Fruit fly (Drosophila melanogaster): ENCODE data around the gene CG4592.

The CG4592 gene

DNA sequence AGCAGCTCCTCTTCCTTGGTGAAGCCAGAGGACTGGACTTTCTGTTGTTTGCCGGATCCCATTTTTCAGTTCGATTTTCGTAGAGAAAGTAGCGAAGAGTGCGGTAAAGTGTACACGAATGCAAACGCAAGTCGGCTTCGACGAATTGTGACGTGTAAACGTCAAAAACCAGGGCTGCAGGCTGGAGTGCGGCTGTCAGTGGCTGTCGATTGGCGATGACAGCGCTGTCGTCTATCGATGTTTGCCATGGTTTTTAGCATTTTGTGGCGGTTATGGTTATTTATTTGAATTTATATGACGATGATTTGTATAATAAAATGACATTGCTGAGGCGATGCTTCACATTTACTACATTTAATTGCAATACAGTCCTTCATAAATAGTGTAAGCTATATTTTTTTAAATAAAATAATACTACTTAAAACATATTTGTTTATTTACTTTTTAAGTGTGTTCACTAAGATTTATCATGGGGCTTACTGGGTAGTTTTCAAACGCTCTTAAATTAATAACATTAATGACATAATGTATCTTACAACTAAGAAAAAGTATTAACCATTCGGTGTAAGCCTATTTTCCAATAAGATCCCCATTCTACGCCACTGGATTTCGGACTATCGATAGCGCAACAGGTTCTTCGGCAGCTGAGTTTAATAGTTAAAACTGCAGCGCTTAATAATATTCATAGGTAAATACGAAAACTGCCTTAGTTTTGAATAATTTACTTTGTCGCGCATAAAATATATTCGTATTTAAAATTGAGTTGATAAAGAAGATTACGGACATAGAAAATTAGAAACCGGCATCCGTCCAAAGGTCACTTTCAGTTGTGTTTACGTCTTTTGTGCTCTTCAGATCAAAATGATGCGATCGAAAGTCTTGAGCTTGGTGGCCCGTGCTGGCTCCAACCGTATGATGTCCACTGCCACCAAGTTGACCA is 3.1 kb upstream of the CG4592 start, which contains the start of the genes CG5885 and CG4598:
CG5885 (minus strand) TSS at position 311 of the 940 bp plus-strand sequence.
CG4598 (plus strand) TSS at position 599 of the 940 bp plus-strand sequence.
- TF ChIP-seq Lpt (GFP tag; optimal IDR thresholded peaks at IDR 0.05) (peak; percentile 68), lz (GFP tag; optimal IDR thresholded peaks at IDR 0.05) (peak; percentile 77), eg (GFP tag; IDR thresholded peaks at IDR 0.05) (peak; percentile 80), CG11294 (GFP tag; IDR thresholded peaks at IDR 0.05) (peak; percentile 29; the same call in 1 of the 2 replicates), CG16779 (tag; optimal IDR thresholded peaks at IDR 0.05) (peak; percentile 80), OdsH (GFP tag; optimal IDR thresholded peaks at IDR 0.05) (peak; percentile 79), Eip75B (GFP tag; optimal IDR thresholded peaks at IDR 0.05) (peak; percentile 75), CG7368 (GFP tag; optimal IDR thresholded peaks at IDR 0.05) (peak; percentile 50), CG34406 (GFP tag; optimal IDR thresholded peaks at IDR 0.05) (peak; percentile 79), acj6 (GFP tag; optimal IDR thresholded peaks at IDR 0.05) (peak; percentile 76), spab (GFP tag; optimal IDR thresholded peaks at IDR 0.05) (peak; percentile 64), CG32006 (GFP tag; optimal IDR thresholded peaks at IDR 0.05) (peak; percentile 73), topi (GFP tag; optimal IDR thresholded peaks at IDR 0.05) (peak; percentile 46), Hr4 (GFP tag; optimal IDR thresholded peaks at IDR 0.05) (peak; percentile 89), CG1621 (tag; optimal IDR thresholded peaks at IDR 0.05) (peak; percentile 21), dsx (GFP tag; optimal IDR thresholded peaks at IDR 0.05; ENCODE audit: poor library complexity, severe bottlenecking) (peak; percentile 35), CG6854 (GFP tag; optimal IDR thresholded peaks at IDR 0.05) (peak; percentile 7), CG15336 (GFP tag; IDR thresholded peaks at IDR 0.05) (no peak; the same call in none of the 2 replicates), fkh (GFP tag; optimal IDR thresholded peaks at IDR 0.05) (peak; percentile 45), CG10631 (GFP tag; optimal IDR thresholded peaks at IDR 0.05) (peak; percentile 84), Sox102F (GFP tag; optimal IDR thresholded peaks at IDR 0.05) (peak; percentile 71), CG10669 (GFP tag; optimal IDR thresholded peaks at IDR 0.05) (peak; percentile 53), Ets21C (GFP tag; optimal IDR thresholded peaks at IDR 0.05) (peak; percentile 57), Sox14 (GFP tag; optimal IDR thresholded peaks at IDR 0.05) (peak; percentile 67), CG6163 (GFP tag; IDR thresholded peaks at IDR 0.05) (peak; percentile 76), fd59A (GFP tag; optimal IDR thresholded peaks at IDR 0.05) (peak; percentile 32), Blimp-1 (GFP tag; optimal IDR thresholded peaks at IDR 0.05) (peak; percentile 50), cyc (GFP tag; optimal IDR thresholded peaks at IDR 0.05) (peak; percentile 55), Met (GFP tag; optimal IDR thresholded peaks at IDR 0.05) (peak; percentile 80), Eip93F (GFP tag; optimal IDR thresholded peaks at IDR 0.05) (peak; percentile 88), pdm3 (GFP tag; optimal IDR thresholded peaks at IDR 0.05) (peak; percentile 78), Sox15 (GFP tag; optimal IDR thresholded peaks at IDR 0.05) (peak; percentile 56), Hr39 (GFP tag; optimal IDR thresholded peaks at IDR 0.05) (peak; percentile 75), CG3919 (GFP tag; optimal IDR thresholded peaks at IDR 0.05) (peak; percentile 76), esn (GFP tag; optimal IDR thresholded peaks at IDR 0.05) (peak; percentile 82), salr (GFP tag; optimal IDR thresholded peaks at IDR 0.05) (peak in 1 of 2 experiments; percentile 79), CG6792 (GFP tag; optimal IDR thresholded peaks at IDR 0.05) (peak; percentile 73), vri (GFP tag; optimal IDR thresholded peaks at IDR 0.05) (peak; percentile 54), Ets96B (tag; optimal IDR thresholded peaks at IDR 0.05) (peak; percentile 58), ss (GFP tag; optimal IDR thresholded peaks at IDR 0.05) (peak; percentile 83 to 86), CG4318 (GFP tag; optimal IDR thresholded peaks at IDR 0.05) (peak; percentile 8), fd85E (GFP tag; optimal IDR thresholded peaks at IDR 0.05) (no peak), CG8119 (GFP tag; IDR thresholded peaks at IDR 0.05) (peak; percentile 73), CG9139 (GFP tag; optimal IDR thresholded peaks at IDR 0.05) (peak; percentile 85), dac (GFP tag; optimal IDR thresholded peaks at IDR 0.05) (peak; percentile 33), Hr38 (GFP tag; optimal IDR thresholded peaks at IDR 0.05) (peak; percentile 7), Eip78C (GFP tag) (peak; percentile 84), svp (GFP tag) (peak; percentile 76), net (GFP tag; optimal IDR thresholded peaks at IDR 0.05) (peak; percentile 87)

All from whole organism, prepupa.